Fruit fly (Drosophila melanogaster) S2 (cell line): ENCODE measurements around the gene Polr3D.

Source experiments
- CG8478 ChIP-seq: fragments of >200 bp; optimal IDR thresholded peaks from 2 replicates; lab custom pipeline; 2018
- CTCF ChIP-seq, 2 experiments: fragments of >200 bp; optimal IDR thresholded peaks; 2 replicates each; lab custom pipeline; 2018

The Polr3D gene

DNA sequence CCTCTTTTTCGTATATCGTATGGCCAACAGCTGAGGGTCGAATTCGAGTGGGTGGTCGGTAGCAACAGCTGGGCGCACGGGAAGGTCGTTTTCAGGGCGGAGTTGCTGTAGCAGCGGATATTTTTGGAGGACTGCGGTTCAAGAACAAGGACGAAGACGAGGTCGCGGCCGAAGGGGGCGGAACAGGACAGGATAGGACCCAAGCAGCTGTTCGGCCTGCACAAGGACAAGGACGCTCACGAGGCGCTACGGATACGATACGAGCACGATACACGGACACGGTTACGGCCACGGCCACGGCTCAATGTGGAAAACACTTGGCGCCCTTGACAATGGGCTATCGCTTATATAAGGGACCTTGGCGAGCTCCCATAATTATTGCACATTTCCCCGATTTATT lies 48.1 kb downstream of the Polr3D start:
- TF ChIP-seq CTCF (optimal IDR thresholded peaks at IDR 0.05; lab: Kevin White, UChicago) (no peak), CG8478 (lab: Kevin White, UChicago) (no peak)
